Fruit fly (Drosophila melanogaster) whole organism, embryonic: Measurements from ENCODE around the gene MFS9.
A peak's percentile ranks its signal among the peaks of the same experiment; 100 is the strongest.

ENCODE experiments used
- Aef1 ChIP-seq: fragments of 200-800 bp; sonication (Bioruptor generic); IDR thresholded peaks from 3 replicates; pipeline ENCODE4 v1.3.6; 2022; ENCODE audit warnings: missing biosample characterization, missing genetic modification characterization
- Bgb ChIP-seq: fragments of 200-800 bp; sonication (Bioruptor generic); IDR thresholded peaks from 2 replicates; pipeline ENCODE4 v1.3.6; 2022; ENCODE audit warnings: missing biosample characterization, missing genetic modification characterization; ENCODE audit not compliant: partially characterized antibody
- CG10543 ChIP-seq: fragments of 200-800 bp; sonication (Bioruptor generic); optimal IDR thresholded peaks from 3 replicates; lab custom pipeline; 2017; ENCODE audit warnings: missing biosample characterization, mild to moderate bottlenecking, missing genetic modification characterization, moderate library complexity
- CG11504 ChIP-seq: fragments of 200-800 bp; sonication (Bioruptor generic); optimal IDR thresholded peaks from 3 replicates; lab custom pipeline; 2019; ENCODE audit warnings: missing biosample characterization, mild to moderate bottlenecking, missing genetic modification characterization, moderate library complexity
- CG12155 ChIP-seq: fragments of 200-800 bp; sonication (Bioruptor generic); optimal IDR thresholded peaks from 3 replicates; lab custom pipeline; 2016; ENCODE audit warnings: missing biosample characterization, missing genetic modification characterization
- CG1603 ChIP-seq: fragments of 200-800 bp; sonication (Bioruptor generic); optimal IDR thresholded peaks from 2 replicates; lab custom pipeline; 2019; ENCODE audit warnings: missing biosample characterization, mild to moderate bottlenecking, missing genetic modification characterization, moderate library complexity
- CG17361 ChIP-seq: fragments of 200-800 bp; sonication (Bioruptor generic); IDR thresholded peaks from 3 replicates; pipeline ENCODE4 v1.3.6; 2022; ENCODE audit warnings: missing biosample characterization, missing genetic modification characterization
- CG17612 ChIP-seq: fragments of 200-800 bp; sonication (Bioruptor generic); IDR thresholded peaks from 2 replicates; pipeline ENCODE4 v1.3.6; 2022; ENCODE audit warnings: missing biosample characterization, missing genetic modification characterization
- CG18764 ChIP-seq: fragments of 200-800 bp; sonication (Bioruptor generic); optimal IDR thresholded peaks from 3 replicates; lab custom pipeline; 2016; ENCODE audit warnings: missing biosample characterization, missing genetic modification characterization
- CG2199 ChIP-seq: fragments of 200-800 bp; sonication (Bioruptor generic); IDR thresholded peaks from 3 replicates; pipeline ENCODE4 v1.3.6; 2022; ENCODE audit warnings: missing biosample characterization, missing genetic modification characterization
- CG30020 ChIP-seq: fragments of 200-800 bp; optimal IDR thresholded peaks from 2 replicates; lab custom pipeline; 2019; ENCODE audit warnings: missing biosample characterization, mild to moderate bottlenecking, missing genetic modification characterization, moderate library complexity
- CG4360 ChIP-seq: fragments of 200-800 bp; sonication (Bioruptor generic); IDR thresholded peaks from 2 replicates; pipeline ENCODE4 v1.3.6; 2022; ENCODE audit warnings: missing biosample characterization, missing genetic modification characterization
- CG7987 ChIP-seq: fragments of 200-800 bp; sonication (Bioruptor generic); optimal IDR thresholded peaks from 2 replicates; lab custom pipeline; 2018; ENCODE audit warnings: missing biosample characterization, mild to moderate bottlenecking, missing genetic modification characterization, moderate library complexity
- CG8290 ChIP-seq, 3 experiments: fragments of 200-800 bp; sonication (Bioruptor generic); optimal IDR thresholded peaks; 2 replicates each; lab custom pipeline; 2016 to 2019; ENCODE audit warnings: missing biosample characterization in 3 of 3, missing genetic modification characterization in 3 of 3, mild to moderate bottlenecking in 2 of 3, moderate library complexity in 1 of 3
- CTCF ChIP-seq: fragments of 200-800 bp; sonication (Bioruptor generic); optimal IDR thresholded peaks from 2 replicates; lab custom pipeline; 2017; ENCODE audit warnings: missing biosample characterization, mild to moderate bottlenecking, missing genetic modification characterization, moderate library complexity
- D19A ChIP-seq: fragments of 200-800 bp; optimal IDR thresholded peaks from 3 replicates; lab custom pipeline; 2019; ENCODE audit warnings: missing biosample characterization, mild to moderate bottlenecking, missing genetic modification characterization, moderate library complexity
- Dll ChIP-seq: fragments of 200-800 bp; sonication (Bioruptor generic); IDR thresholded peaks from 4 replicates; pipeline ENCODE4 v1.3.6; 2022; ENCODE audit warnings: missing biosample characterization, missing genetic modification characterization; ENCODE audit not compliant: partially characterized antibody
- Ets65A ChIP-seq: fragments of 200-800 bp; sonication (Bioruptor generic); peaks from one replicate; lab custom pipeline; 2016; ENCODE audit warnings: missing biosample characterization, missing genetic modification characterization
- H2.0 ChIP-seq: fragments of 200-800 bp; sonication (Bioruptor generic); IDR thresholded peaks from 2 replicates; pipeline ENCODE4 v1.3.6; 2022; ENCODE audit warnings: missing biosample characterization, missing genetic modification characterization
- Hr39 ChIP-seq: fragments of >200 bp; optimal IDR thresholded peaks from 2 replicates; lab custom pipeline; 2017
- MBD-R2 ChIP-seq: fragments of 200-800 bp; sonication (Bioruptor generic); IDR thresholded peaks from 2 replicates; pipeline ENCODE4 v1.3.6; 2022; ENCODE audit warnings: missing biosample characterization, missing genetic modification characterization
- Max ChIP-seq: fragments of 200-800 bp; sonication (Bioruptor generic); optimal IDR thresholded peaks from 2 replicates; lab custom pipeline; 2016; ENCODE audit warnings: missing biosample characterization, mild to moderate bottlenecking, missing genetic modification characterization
- Med ChIP-seq: fragments of 200-800 bp; sonication (Bioruptor generic); peaks from one replicate; lab custom pipeline; 2016; ENCODE audit warnings: missing biosample characterization, missing genetic modification characterization, mild to moderate bottlenecking, inconsistent platforms, moderate library complexity
- Nf-YB ChIP-seq: fragments of 200-800 bp; sonication (Bioruptor generic); optimal IDR thresholded peaks from 3 replicates; lab custom pipeline; 2019; ENCODE audit warnings: missing biosample characterization, mild to moderate bottlenecking, missing genetic modification characterization, moderate library complexity
- Spps ChIP-seq: fragments of 200-800 bp; sonication (Bioruptor generic); optimal IDR thresholded peaks from 2 replicates; lab custom pipeline; 2018; ENCODE audit warnings: missing biosample characterization, mild to moderate bottlenecking, missing genetic modification characterization
- Stat92E ChIP-seq, 3 experiments: fragments of >200 bp in 2 of 3; fragments of 200-800 bp in 1 of 3; sonication (Bioruptor generic) in 1 of 3; optimal IDR thresholded peaks; 2 replicates each; lab custom pipeline; 2017 to 2019; ENCODE audit warnings: missing biosample characterization in 3 of 3, missing genetic modification characterization in 3 of 3, mild to moderate bottlenecking in 1 of 3, moderate library complexity in 1 of 3
- TFAM ChIP-seq: fragments of 200-800 bp; sonication (Bioruptor generic); optimal IDR thresholded peaks from 2 replicates; lab custom pipeline; 2017; ENCODE audit warnings: missing biosample characterization, missing genetic modification characterization, inconsistent platforms
- abd-A ChIP-seq: fragments of 200-800 bp; sonication (Bioruptor generic); optimal IDR thresholded peaks from 3 replicates; lab custom pipeline; 2019; ENCODE audit warnings: missing biosample characterization, mild to moderate bottlenecking, missing genetic modification characterization, moderate library complexity
- ara ChIP-seq: fragments of 200-800 bp; sonication (Bioruptor generic); IDR thresholded peaks from 2 replicates; pipeline ENCODE4 v1.3.6; 2022; ENCODE audit warnings: missing biosample characterization, missing genetic modification characterization
- cad ChIP-seq: fragments of >200 bp; optimal IDR thresholded peaks from 2 replicates; lab custom pipeline; 2017; ENCODE audit warnings: missing biosample characterization, missing genetic modification characterization
- cg ChIP-seq: fragments of 200-800 bp; sonication (Bioruptor generic); optimal IDR thresholded peaks from 3 replicates; lab custom pipeline; 2019; ENCODE audit warnings: missing biosample characterization, mild to moderate bottlenecking, missing genetic modification characterization, moderate library complexity
- chif ChIP-seq, 2 experiments: fragments of 200-800 bp; sonication (Bioruptor generic); optimal IDR thresholded peaks; 3 replicates each; lab custom pipeline; 2016; ENCODE audit warnings: missing biosample characterization in 2 of 2, missing genetic modification characterization in 2 of 2
- chinmo ChIP-seq: fragments of 200-800 bp; sonication (Bioruptor generic); IDR thresholded peaks from 4 replicates; pipeline ENCODE4 v1.3.6; 2022; ENCODE audit warnings: missing biosample characterization, missing genetic modification characterization; ENCODE audit not compliant: partially characterized antibody
- crol ChIP-seq: fragments of 200-800 bp; sonication (Bioruptor generic); IDR thresholded peaks from 2 replicates; pipeline ENCODE4 v1.3.6; 2022; ENCODE audit warnings: missing biosample characterization, missing genetic modification characterization
- crp ChIP-seq, 2 experiments: fragments of 200-800 bp; sonication (Bioruptor generic); optimal IDR thresholded peaks; 2 replicates in 1 of 2; 3 replicates in 1 of 2; lab custom pipeline; 2017; ENCODE audit warnings: missing biosample characterization in 2 of 2, missing genetic modification characterization in 2 of 2, mild to moderate bottlenecking in 1 of 2, moderate library complexity in 1 of 2
- danr ChIP-seq: fragments of 200-800 bp; sonication (Bioruptor generic); IDR thresholded peaks from 2 replicates; pipeline ENCODE4 v1.3.6; 2022; ENCODE audit warnings: missing biosample characterization, missing genetic modification characterization
- dmrt99B ChIP-seq: fragments of 200-800 bp; sonication (Bioruptor generic); optimal IDR thresholded peaks from 2 replicates; lab custom pipeline; 2018; ENCODE audit warnings: missing biosample characterization, mild to moderate bottlenecking, missing genetic modification characterization, moderate library complexity
- fd64A ChIP-seq: fragments of 200-800 bp; sonication (Bioruptor generic); optimal IDR thresholded peaks from 3 replicates; lab custom pipeline; 2018; ENCODE audit warnings: missing biosample characterization, mild to moderate bottlenecking, missing genetic modification characterization
- fru ChIP-seq: fragments of >200 bp; optimal IDR thresholded peaks from 2 replicates; lab custom pipeline; 2017
- h ChIP-seq: fragments of >200 bp; optimal IDR thresholded peaks from 2 replicates; lab custom pipeline; 2017
- phol ChIP-seq: fragments of 200-800 bp; sonication (Bioruptor generic); optimal IDR thresholded peaks from 3 replicates; lab custom pipeline; 2018; ENCODE audit warnings: missing biosample characterization, mild to moderate bottlenecking, missing genetic modification characterization, moderate library complexity
- row ChIP-seq: fragments of 200-800 bp; sonication (Bioruptor generic); IDR thresholded peaks from 3 replicates; pipeline ENCODE4 v1.3.6; 2022; ENCODE audit warnings: missing biosample characterization, missing genetic modification characterization
- seq ChIP-seq: fragments of 200-800 bp; sonication (Bioruptor generic); IDR thresholded peaks from 2 replicates; pipeline ENCODE4 v1.3.6; 2022; ENCODE audit warnings: missing biosample characterization, missing genetic modification characterization
- sna ChIP-seq: fragments of 200-800 bp; sonication (Bioruptor generic); IDR thresholded peaks from 2 replicates; pipeline ENCODE4 v1.3.6; 2022; ENCODE audit warnings: missing biosample characterization, missing genetic modification characterization; ENCODE audit not compliant: partially characterized antibody
- trem ChIP-seq: fragments of 200-800 bp; optimal IDR thresholded peaks from 3 replicates; lab custom pipeline; 2019; ENCODE audit warnings: missing biosample characterization, mild to moderate bottlenecking, missing genetic modification characterization, moderate library complexity
- tx ChIP-seq: fragments of 200-800 bp; sonication (Bioruptor generic); optimal IDR thresholded peaks from 2 replicates; lab custom pipeline; 2016; ENCODE audit warnings: missing biosample characterization, missing genetic modification characterization
- vvl ChIP-seq: fragments of 200-800 bp; sonication (Bioruptor generic); IDR thresholded peaks from 2 replicates; pipeline ENCODE4 v1.3.6; 2022; ENCODE audit warnings: missing biosample characterization, missing genetic modification characterization
- wor ChIP-seq: fragments of 200-800 bp; sonication (Bioruptor generic); IDR thresholded peaks from 2 replicates; pipeline ENCODE4 v1.3.6; 2022; ENCODE audit warnings: missing biosample characterization, missing genetic modification characterization

MFS9 gene

dm6 chr3R:20512368-20512767 is at the start of gene MFS9:
Gene MFS9, minus strand, starts transcription at chr3R:20512468.
- TF ChIP-seq Max (GFP tag; lab: Kevin White, UChicago) (no peak), MBD-R2 (GFP tag; lab: Robert Waterston, UW) (peak; percentile 22; the same call in 1 of the 2 replicates)

dm6 chr3R:20560668-20561226 is 48.5 kb upstream of the MFS9 start, which contains the start of gene CG5191:
Gene CG5191, plus strand, starts transcription at chr3R:20560865.
- TF ChIP-seq wor (0 out of 2 replicates have a peak, but pooled peaks have one; percentile 10), Aef1 (GFP tag; lab: Robert Waterston, UW) (peak; percentile 42; the same call in 1 of the 3 replicates), tx (GFP tag; lab: Kevin White, UChicago) (no peak), chinmo (GFP tag; lab: Robert Waterston, UW) (peak; percentile 84; the same call in 1 of the 4 replicates), phol (tag; lab: Kevin White, UChicago) (peak; percentile 30), Med (peak; percentile 4), D19A (tag; lab: Kevin White, UChicago) (peak; percentile 39), CG7987 (GFP tag; lab: Kevin White, UChicago) (peak; percentile 9), CG10543 (GFP tag; lab: Kevin White, UChicago) (peak; percentile 12), CG11504 (tag; lab: Kevin White, UChicago) (peak; percentile 33), Stat92E (GFP tag; optimal IDR thresholded peaks at IDR 0.05; lab: Kevin White, UChicago) (peak in 1 of 3 experiments; percentile 20), Hr39 (lab: Kevin White, UChicago) (no peak), CG30020 (tag; lab: Kevin White, UChicago) (no peak), h (lab: Kevin White, UChicago) (no peak), CG8290 (GFP tag; optimal IDR thresholded peaks at IDR 0.05; lab: Kevin White, UChicago) (no peak), CG8290 (tag; optimal IDR thresholded peaks at IDR 0.05; lab: Kevin White, UChicago) (peak in 1 of 2 experiments; percentile 43), seq (GFP tag; lab: Robert Waterston, UW) (peak; percentile 21; the same call in 1 of the 2 replicates), crol (peak; percentile 35; the same call in 1 of the 2 replicates), crp (GFP tag; optimal IDR thresholded peaks at IDR 0.05; lab: Kevin White, UChicago) (no peak), Ets65A (GFP tag; lab: Kevin White, UChicago) (no peak), fd64A (GFP tag; lab: Kevin White, UChicago) (peak; percentile 30), TFAM (GFP tag; lab: Kevin White, UChicago) (no peak), CTCF (GFP tag; lab: Kevin White, UChicago) (no peak), Nf-YB (no peak), trem (no peak), vvl (GFP tag; lab: Robert Waterston, UW) (0 out of 2 replicates have a peak, but pooled peaks have one; percentile 2), Dll (GFP tag; lab: Robert Waterston, UW) (peak; percentile 55; the same call in 3 of the 4 replicates), abd-A (peak; percentile 34), CG1603 (tag; lab: Kevin White, UChicago) (peak; percentile 11), danr (no peak), cg (GFP tag; lab: Kevin White, UChicago) (peak; percentile 12), Spps (tag; lab: Kevin White, UChicago) (no peak), cad (peak; percentile 23), CG2199 (GFP tag; lab: Robert Waterston, UW) (no peak; the same call in 2 of the 3 replicates), sna (GFP tag; lab: Robert Waterston, UW) (peak; percentile 51; the same call in 1 of the 2 replicates), CG4360 (GFP tag; lab: Robert Waterston, UW) (peak; percentile 81), H2.0 (GFP tag; lab: Robert Waterston, UW) (no peak), fru (lab: Kevin White, UChicago) (no peak), row (GFP tag; lab: Robert Waterston, UW) (peak; percentile 77), chif (GFP tag; optimal IDR thresholded peaks at IDR 0.05; lab: Kevin White, UChicago) (no peak), CG12155 (GFP tag; lab: Kevin White, UChicago) (no peak), CG18764 (GFP tag; lab: Kevin White, UChicago) (no peak), ara (GFP tag; lab: Robert Waterston, UW) (0 out of 2 replicates have a peak, but pooled peaks have one; percentile 12), Bgb (GFP tag; lab: Robert Waterston, UW) (peak; percentile 54), dmrt99B (tag; lab: Kevin White, UChicago) (peak; percentile 16), CG17361 (GFP tag; lab: Robert Waterston, UW) (0 out of 3 replicates have a peak, but pooled peaks have one; percentile 15), CG17612 (no peak)
